Worm (Caenorhabditis elegans) whole organism, L3 larva: Measurements from ENCODE around the gene F32D8.14.
A peak's percentile ranks its signal among the peaks of the same experiment; 100 is the strongest.

Source experiments
- R02D3.7 ChIP-seq: fragments of 150-350 bp; optimal IDR thresholded peaks from 2 replicates; lab custom pipeline; 2014; ENCODE audit warnings: missing biosample characterization, missing genetic modification characterization
- ZK546.5 ChIP-seq: sonication (generic microtip); optimal IDR thresholded peaks from 2 replicates; lab custom pipeline; 2017; ENCODE audit warnings: missing biosample characterization, missing genetic modification characterization
- aly-2 ChIP-seq: fragments of 150-350 bp; optimal IDR thresholded peaks from 2 replicates; lab custom pipeline; 2014; ENCODE audit warnings: missing biosample characterization, missing genetic modification characterization
- ama-1 ChIP-seq: fragments of 150-350 bp; optimal IDR thresholded peaks from 2 replicates; lab custom pipeline; 2018
- ceh-16 ChIP-seq: sonication (generic microtip); optimal IDR thresholded peaks from 2 replicates; lab custom pipeline; 2017; ENCODE audit warnings: missing biosample characterization, missing genetic modification characterization
- ceh-28 ChIP-seq: fragments of 150-350 bp; optimal IDR thresholded peaks from 2 replicates; lab custom pipeline; 2014; ENCODE audit warnings: missing biosample characterization, missing genetic modification reagents, missing genetic modification characterization
- ceh-82 ChIP-seq: fragments of 150-350 bp; optimal IDR thresholded peaks from 2 replicates; lab custom pipeline; 2014; ENCODE audit warnings: missing biosample characterization, missing genetic modification characterization
- ceh-9 ChIP-seq: sonication (generic microtip); optimal IDR thresholded peaks from 2 replicates; lab custom pipeline; 2018; ENCODE audit warnings: missing biosample characterization, missing genetic modification characterization
- daf-12 ChIP-seq: fragments of 150-350 bp; optimal IDR thresholded peaks from 2 replicates; lab custom pipeline; 2014; ENCODE audit warnings: missing biosample characterization, missing genetic modification reagents, missing genetic modification characterization
- egl-27 ChIP-seq: sonication (generic microtip); optimal IDR thresholded peaks from 4 replicates; lab custom pipeline; 2017; ENCODE audit warnings: missing biosample characterization, missing genetic modification reagents, missing genetic modification characterization
- elt-1 ChIP-seq: fragments of 150-350 bp; optimal IDR thresholded peaks from 2 replicates; lab custom pipeline; 2014; ENCODE audit warnings: missing biosample characterization, missing genetic modification characterization
- elt-2 ChIP-seq: sonication (generic microtip); optimal IDR thresholded peaks from 2 replicates; lab custom pipeline; 2016; ENCODE audit warnings: missing genetic modification reagents, mild to moderate bottlenecking, missing genetic modification characterization, missing compliant biosample characterization
- elt-3 ChIP-seq, 3 experiments: fragments of 150-350 bp in 1 of 3; sonication (generic microtip) in 2 of 3; optimal IDR thresholded peaks; 2 replicates in 2 of 3; 4 replicates in 1 of 3; lab custom pipeline; 2014 to 2017; ENCODE audit warnings: missing biosample characterization in 3 of 3, missing genetic modification characterization in 3 of 3
- eor-1 ChIP-seq, 2 experiments: fragments of 150-350 bp; optimal IDR thresholded peaks; 2 replicates each; lab custom pipeline; 2014 to 2018; ENCODE audit warnings: missing biosample characterization in 2 of 2, missing genetic modification characterization in 2 of 2
- fkh-10 ChIP-seq: sonication (generic microtip); optimal IDR thresholded peaks from 2 replicates; lab custom pipeline; 2017; ENCODE audit warnings: missing biosample characterization, missing genetic modification reagents, missing genetic modification characterization
- fkh-2 ChIP-seq: fragments of 150-350 bp; optimal IDR thresholded peaks from 2 replicates; lab custom pipeline; 2014; ENCODE audit warnings: missing biosample characterization, missing genetic modification reagents, missing genetic modification characterization
- hmg-11 ChIP-seq: sonication (generic microtip); optimal IDR thresholded peaks from 2 replicates; lab custom pipeline; 2016; ENCODE audit warnings: missing genetic modification characterization, missing compliant biosample characterization
- jun-1 ChIP-seq: fragments of 150-350 bp; optimal IDR thresholded peaks from 2 replicates; lab custom pipeline; 2014; ENCODE audit warnings: missing biosample characterization, missing genetic modification reagents, missing genetic modification characterization
- lin-15B ChIP-seq: fragments of 150-350 bp; optimal IDR thresholded peaks from 2 replicates; lab custom pipeline; 2014; ENCODE audit warnings: missing biosample characterization, missing genetic modification characterization
- lin-39 ChIP-seq: fragments of 150-350 bp; optimal IDR thresholded peaks from 2 replicates; lab custom pipeline; 2018; ENCODE audit warnings: missing biosample characterization, missing genetic modification reagents, missing genetic modification characterization
- lsy-12 ChIP-seq: sonication (generic microtip); optimal IDR thresholded peaks from 2 replicates; lab custom pipeline; 2016; ENCODE audit warnings: mild to moderate bottlenecking, missing genetic modification characterization, missing compliant biosample characterization
- mml-1 ChIP-seq: fragments of 150-350 bp; sonication (generic microtip); optimal IDR thresholded peaks from 3 replicates; lab custom pipeline; 2014; ENCODE audit warnings: missing biosample characterization, missing genetic modification characterization
- nfya-1 ChIP-seq: sonication (generic microtip); optimal IDR thresholded peaks from 2 replicates; lab custom pipeline; 2017; ENCODE audit warnings: missing genetic modification characterization, mild to moderate bottlenecking, missing compliant biosample characterization, antibody characterized with exemption, moderate library complexity; ENCODE audit not compliant: insufficient read depth
- nhr-11 ChIP-seq: fragments of 150-350 bp; optimal IDR thresholded peaks from 2 replicates; lab custom pipeline; 2014; ENCODE audit warnings: missing biosample characterization, missing genetic modification characterization
- nhr-23 ChIP-seq: fragments of 150-350 bp; optimal IDR thresholded peaks from 2 replicates; lab custom pipeline; 2014; ENCODE audit warnings: missing biosample characterization, missing genetic modification reagents, missing genetic modification characterization
- nhr-25 ChIP-seq: sonication (generic microtip); optimal IDR thresholded peaks from 2 replicates; lab custom pipeline; 2017; ENCODE audit warnings: missing biosample characterization, missing genetic modification characterization
- nhr-43 ChIP-seq: sonication (generic microtip); optimal IDR thresholded peaks from 2 replicates; lab custom pipeline; 2016; ENCODE audit warnings: mild to moderate bottlenecking, missing genetic modification characterization, missing compliant biosample characterization; ENCODE audit not compliant: poor library complexity, severe bottlenecking
- nhr-67 ChIP-seq: fragments of 150-350 bp; optimal IDR thresholded peaks from 2 replicates; lab custom pipeline; 2014; ENCODE audit warnings: missing biosample characterization, missing genetic modification characterization
- nhr-76 ChIP-seq: fragments of 150-350 bp; sonication (generic microtip); optimal IDR thresholded peaks from 5 replicates; lab custom pipeline; 2014; ENCODE audit warnings: missing biosample characterization, missing genetic modification characterization
- nhr-77 ChIP-seq: fragments of 150-350 bp; optimal IDR thresholded peaks from 2 replicates; lab custom pipeline; 2014; ENCODE audit warnings: missing biosample characterization, missing genetic modification characterization
- pha-4 ChIP-seq: fragments of 150-350 bp; optimal IDR thresholded peaks from 2 replicates; lab custom pipeline; 2014; ENCODE audit warnings: missing biosample characterization, missing genetic modification reagents, missing genetic modification characterization
- pqm-1 ChIP-seq: fragments of 150-350 bp; optimal IDR thresholded peaks from 2 replicates; lab custom pipeline; 2017; ENCODE audit warnings: missing biosample characterization, missing genetic modification characterization, inconsistent platforms
- skn-1 ChIP-seq: fragments of 150-350 bp; optimal IDR thresholded peaks from 2 replicates; lab custom pipeline; 2014; ENCODE audit warnings: missing biosample characterization, missing genetic modification characterization
- snpc-4 ChIP-seq: fragments of 150-350 bp; optimal IDR thresholded peaks from 2 replicates; lab custom pipeline; 2014; ENCODE audit warnings: missing biosample characterization, missing genetic modification characterization
- tbx-2 ChIP-seq: sonication (generic microtip); optimal IDR thresholded peaks from 2 replicates; lab custom pipeline; 2016; ENCODE audit warnings: mild to moderate bottlenecking, missing genetic modification characterization, missing compliant biosample characterization
- unc-39 ChIP-seq: sonication (generic microtip); optimal IDR thresholded peaks from 4 replicates; lab custom pipeline; 2017; ENCODE audit warnings: missing biosample characterization, missing genetic modification characterization
- zag-1 ChIP-seq: fragments of 150-350 bp; optimal IDR thresholded peaks from 2 replicates; lab custom pipeline; 2014; ENCODE audit warnings: missing biosample characterization, missing genetic modification characterization
- ztf-4 ChIP-seq: fragments of 150-350 bp; optimal IDR thresholded peaks from 2 replicates; lab custom pipeline; 2014; ENCODE audit warnings: missing biosample characterization, missing genetic modification characterization

Gene F32D8.14

DNA sequence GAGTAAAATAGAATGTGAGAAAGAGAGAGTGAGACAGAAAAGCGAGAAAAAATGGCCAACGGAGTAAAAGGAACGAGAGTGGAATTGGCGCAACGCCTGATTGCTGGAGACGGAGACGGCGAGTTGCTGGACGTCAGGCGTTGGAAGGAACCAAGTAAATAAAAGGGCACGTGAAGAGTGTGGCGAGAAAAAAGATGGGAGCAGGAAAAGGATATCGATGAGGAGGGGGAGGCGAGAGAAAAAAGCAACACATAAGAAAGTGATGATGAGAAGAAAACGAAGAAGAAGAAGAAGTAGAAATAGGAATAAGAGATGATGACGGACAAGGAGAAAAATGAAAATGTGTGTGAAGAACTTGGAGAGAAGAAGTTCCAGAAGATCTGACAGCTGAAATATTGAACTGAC is 23.1 kb downstream of the F32D8.14 start (continued):
- TF ChIP-seq pha-4 (tag; lab: Kevin White, UChicago), result peak; percentile 92
- TF ChIP-seq nhr-11 (tag; lab: Kevin White, UChicago), result peak; percentile 56

DNA sequence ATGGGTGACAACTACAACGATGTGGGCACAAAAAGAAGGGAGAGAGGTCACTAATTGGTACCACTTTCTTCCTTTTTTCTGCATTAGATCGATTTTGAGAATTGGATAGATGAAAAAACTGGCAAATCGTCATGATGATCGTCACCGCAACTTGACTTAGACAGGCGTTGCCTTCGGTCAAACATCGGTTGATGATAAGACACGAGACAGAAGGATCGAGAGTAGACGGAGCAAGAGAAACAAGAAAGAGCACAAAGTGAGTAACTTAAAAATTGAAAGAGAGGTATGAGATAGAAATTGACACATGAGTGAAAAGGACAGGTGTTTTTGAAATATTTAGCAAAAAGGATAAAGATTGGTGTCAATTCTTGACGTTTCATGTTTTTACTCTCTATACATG is 24.5 kb downstream of the F32D8.14 start:
- TF ChIP-seq lin-15B (tag; lab: Kevin White, UChicago), result no peak
- TF ChIP-seq elt-2 (tag; lab: Kevin White, UChicago), result peak; percentile 23
- peak; percentile 9 for TF ChIP-seq pqm-1 (tag; lab: Kevin White, UChicago)
- no peak for TF ChIP-seq nhr-76 (tag; lab: Kevin White, UChicago)
- no peak for TF ChIP-seq lsy-12 (tag; lab: Kevin White, UChicago)
- no peak for TF ChIP-seq tbx-2 (tag; lab: Kevin White, UChicago)

- TF ChIP-seq ztf-4, result no peak
- TF ChIP-seq nhr-43 (tag; lab: Kevin White, UChicago), result peak; percentile 11
- peak; percentile 28 for TF ChIP-seq nfya-1 (tag; lab: Kevin White, UChicago)
- TF ChIP-seq fkh-10 (GFP tag; lab: Kevin White, UChicago), result peak; percentile 65
- peak; percentile 11 for TF ChIP-seq lin-39 (tag; lab: Kevin White, UChicago)
Observed at ce11 chrV:10867586-10867985, 27.0 kb downstream of the F32D8.14 start.

DNA sequence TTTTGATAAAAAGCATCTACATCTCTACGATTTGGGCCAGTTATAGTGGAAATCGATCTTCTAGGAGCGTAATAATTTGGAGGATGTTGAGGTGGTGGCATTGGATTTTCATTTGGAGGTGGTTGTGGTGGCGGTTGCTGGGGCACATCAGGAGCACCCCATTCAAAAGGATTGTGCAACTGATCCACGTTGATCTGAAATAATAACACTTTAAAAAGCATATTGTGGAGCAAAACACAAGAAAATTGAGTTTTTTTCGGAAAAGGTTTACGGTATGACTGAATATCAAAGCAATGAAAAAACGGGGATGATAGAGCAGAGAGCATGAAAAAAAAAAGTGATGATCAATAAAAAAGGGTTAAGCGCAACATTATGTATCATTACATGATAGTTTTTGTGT is 29.0 kb downstream of the F32D8.14 start, which contains the start of gene saeg-1:
Gene saeg-1 (minus strand): TSS at position 101 of the 400 bp plus-strand sequence.
- TF ChIP-seq elt-2 (tag; lab: Kevin White, UChicago), result no peak
- TF ChIP-seq jun-1 (tag; lab: Kevin White, UChicago), result no peak
- no peak for TF ChIP-seq mml-1 (tag; lab: Kevin White, UChicago)
- no peak for TF ChIP-seq ZK546.5 (tag; lab: Kevin White, UChicago)
- TF ChIP-seq elt-3 (tag; optimal IDR thresholded peaks at IDR 0.05; lab: Kevin White, UChicago), result no peak
- no peak for TF ChIP-seq lsy-12 (tag; lab: Kevin White, UChicago)

ce11 chrV:10862457-10863097 is 32.0 kb downstream of the F32D8.14 start:
- no peak for TF ChIP-seq ceh-28
- TF ChIP-seq zag-1 (tag; lab: Kevin White, UChicago), result no peak
- TF ChIP-seq lin-15B (tag; lab: Kevin White, UChicago), result no peak
- no peak for TF ChIP-seq ZK546.5 (tag; lab: Kevin White, UChicago)
- TF ChIP-seq nhr-23 (tag; lab: Kevin White, UChicago), result no peak
- TF ChIP-seq ceh-82 (tag; lab: Kevin White, UChicago), result no peak
- TF ChIP-seq mml-1 (tag; lab: Kevin White, UChicago), result no peak
- TF ChIP-seq R02D3.7 (tag; lab: Kevin White, UChicago), result no peak
- no peak for TF ChIP-seq daf-12 (tag; lab: Kevin White, UChicago)
- TF ChIP-seq elt-2 (tag; lab: Kevin White, UChicago), result no peak

DNA sequence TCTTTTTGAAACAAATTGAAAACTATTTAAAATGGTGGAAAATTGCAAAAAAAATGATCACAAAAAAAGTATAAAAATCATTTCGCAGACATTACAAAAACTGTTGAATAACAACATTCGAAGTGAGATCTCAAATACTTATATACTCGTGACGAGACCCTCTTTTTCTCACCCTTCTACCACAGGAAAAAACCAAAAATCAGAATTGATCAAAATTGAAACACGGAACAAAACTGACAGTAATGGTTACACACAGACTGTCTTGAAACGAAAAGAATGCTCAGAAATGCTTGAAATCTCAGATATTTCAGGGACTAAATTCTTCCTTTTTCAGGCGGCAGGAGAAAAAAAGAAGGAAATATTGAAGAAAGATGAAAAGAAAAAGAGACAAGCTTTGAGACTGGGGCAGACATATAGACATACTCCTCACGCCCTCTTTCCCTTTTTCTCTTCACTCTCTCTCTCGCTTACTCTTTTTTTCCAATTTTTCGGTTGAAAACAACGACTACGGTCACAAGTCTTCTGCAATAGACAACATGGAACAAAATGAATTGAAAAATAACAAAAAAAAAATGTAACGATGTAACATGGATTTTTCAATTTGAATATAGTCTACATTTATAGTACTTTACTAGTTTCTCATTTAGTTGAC is 32.9 kb downstream of the F32D8.14 start:
- TF ChIP-seq zag-1 (tag; lab: Kevin White, UChicago) (no peak), lin-39 (tag; lab: Kevin White, UChicago) (no peak), elt-3 (tag; optimal IDR thresholded peaks at IDR 0.05; lab: Kevin White, UChicago) (no peak), eor-1 (tag; optimal IDR thresholded peaks at IDR 0.05; lab: Kevin White, UChicago) (no peak), lin-15B (tag; lab: Kevin White, UChicago) (no peak), hmg-11 (tag; lab: Kevin White, UChicago) (peak; percentile 4), pqm-1 (tag; lab: Kevin White, UChicago) (no peak), snpc-4 (tag; lab: Kevin White, UChicago) (peak; percentile 17), ceh-9 (tag; lab: Kevin White, UChicago) (no peak), ZK546.5 (tag; lab: Kevin White, UChicago) (no peak), nhr-76 (tag; lab: Kevin White, UChicago) (no peak), nfya-1 (tag; lab: Kevin White, UChicago) (peak; percentile 54), ama-1 (lab: Kevin White, UChicago) (no peak), elt-2 (tag; lab: Kevin White, UChicago) (peak; percentile 10), fkh-10 (GFP tag; lab: Kevin White, UChicago) (no peak), fkh-2 (no peak), elt-1 (no peak), skn-1 (tag; lab: Kevin White, UChicago) (no peak), unc-39 (tag; lab: Kevin White, UChicago) (no peak), mml-1 (tag; lab: Kevin White, UChicago) (no peak), nhr-67 (no peak), ceh-16 (tag; lab: Kevin White, UChicago) (no peak), pha-4 (tag; lab: Kevin White, UChicago) (peak; percentile 51), nhr-25 (tag; lab: Kevin White, UChicago) (no peak), jun-1 (tag; lab: Kevin White, UChicago) (no peak), nhr-23 (tag; lab: Kevin White, UChicago) (no peak), aly-2 (tag; lab: Kevin White, UChicago) (no peak), egl-27 (tag; lab: Kevin White, UChicago) (no peak), ceh-82 (tag; lab: Kevin White, UChicago) (no peak), nhr-11 (tag; lab: Kevin White, UChicago) (no peak), nhr-77 (tag; lab: Kevin White, UChicago) (no peak)
